Worm (Caenorhabditis elegans) whole organism, L3 larva: Measurements from ENCODE around the gene Y53F4A.2.

ENCODE experiments used
- ceh-9 ChIP-seq: sonication (generic microtip); optimal IDR thresholded peaks from 2 replicates; lab custom pipeline; 2018; ENCODE audit warnings: missing biosample characterization, missing genetic modification characterization
- egl-27 ChIP-seq: sonication (generic microtip); optimal IDR thresholded peaks from 4 replicates; lab custom pipeline; 2017; ENCODE audit warnings: missing biosample characterization, missing genetic modification reagents, missing genetic modification characterization
- elt-3 ChIP-seq, 3 experiments: fragments of 150-350 bp in 1 of 3; sonication (generic microtip) in 2 of 3; optimal IDR thresholded peaks; 2 replicates in 2 of 3; 4 replicates in 1 of 3; lab custom pipeline; 2014 to 2017; ENCODE audit warnings: missing biosample characterization in 3 of 3, missing genetic modification characterization in 3 of 3
- nfya-1 ChIP-seq: sonication (generic microtip); optimal IDR thresholded peaks from 2 replicates; lab custom pipeline; 2017; ENCODE audit warnings: missing genetic modification characterization, mild to moderate bottlenecking, missing compliant biosample characterization, antibody characterized with exemption, moderate library complexity; ENCODE audit not compliant: insufficient read depth
- nhr-43 ChIP-seq: sonication (generic microtip); optimal IDR thresholded peaks from 2 replicates; lab custom pipeline; 2016; ENCODE audit warnings: mild to moderate bottlenecking, missing genetic modification characterization, missing compliant biosample characterization; ENCODE audit not compliant: poor library complexity, severe bottlenecking
- pha-4 ChIP-seq: fragments of 150-350 bp; optimal IDR thresholded peaks from 2 replicates; lab custom pipeline; 2014; ENCODE audit warnings: missing biosample characterization, missing genetic modification reagents, missing genetic modification characterization
- pqm-1 ChIP-seq: fragments of 150-350 bp; optimal IDR thresholded peaks from 2 replicates; lab custom pipeline; 2017; ENCODE audit warnings: missing biosample characterization, missing genetic modification characterization, inconsistent platforms
- skn-1 ChIP-seq: fragments of 150-350 bp; optimal IDR thresholded peaks from 2 replicates; lab custom pipeline; 2014; ENCODE audit warnings: missing biosample characterization, missing genetic modification characterization
- snpc-4 ChIP-seq: fragments of 150-350 bp; optimal IDR thresholded peaks from 2 replicates; lab custom pipeline; 2014; ENCODE audit warnings: missing biosample characterization, missing genetic modification characterization
- ztf-4 ChIP-seq: fragments of 150-350 bp; optimal IDR thresholded peaks from 2 replicates; lab custom pipeline; 2014; ENCODE audit warnings: missing biosample characterization, missing genetic modification characterization

ce11 chrII:14903611-14904010, 26.7 kb upstream of the Y53F4A.2 start:
- TF ChIP-seq pqm-1 (tag; lab: Kevin White, UChicago) = no peak
- no peak for TF ChIP-seq egl-27 (tag; lab: Kevin White, UChicago)
- TF ChIP-seq pha-4 = no peak
- no peak for TF ChIP-seq nhr-43 (tag; lab: Kevin White, UChicago)
- no peak for TF ChIP-seq nfya-1 (tag; lab: Kevin White, UChicago)
- no peak for TF ChIP-seq elt-3 (tag; optimal IDR thresholded peaks at IDR 0.05; lab: Kevin White, UChicago)
- no peak for TF ChIP-seq snpc-4
- TF ChIP-seq ceh-9 (tag; lab: Kevin White, UChicago) = no peak
- TF ChIP-seq ztf-4 = no peak
- TF ChIP-seq skn-1 (tag; lab: Kevin White, UChicago) = no peak
